Worm (Caenorhabditis elegans): Measurements from ENCODE around the gene Y102A11A.2.

DNA sequence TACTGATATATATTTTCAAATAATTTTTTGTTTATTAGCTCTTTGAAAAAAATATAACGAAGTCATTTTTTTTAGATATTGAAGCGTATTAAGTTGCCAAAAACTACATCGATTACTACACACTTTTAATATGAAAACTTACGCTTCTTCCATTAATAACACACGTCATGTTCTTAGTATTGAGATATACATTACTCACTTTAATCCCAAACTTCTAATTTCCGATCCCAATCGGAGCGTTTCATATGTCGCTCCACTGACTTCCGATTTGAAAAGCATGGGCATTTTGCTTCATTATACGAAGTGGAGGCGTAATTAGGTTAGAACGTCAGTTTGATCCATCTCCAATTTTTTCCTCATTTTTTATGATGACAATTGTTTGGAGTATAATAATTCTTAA lies 52.4 kb downstream of the Y102A11A.2 start:
- no peak for TF ChIP-seq pha-4 (tag; optimal IDR thresholded peaks at IDR 0.05)
- TF ChIP-seq unc-42 (tag; optimal IDR thresholded peaks at IDR 0.05) = no peak
- no peak for TF ChIP-seq hlh-15 (tag; optimal IDR thresholded peaks at IDR 0.05)
- TF ChIP-seq fkh-6 (tag; optimal IDR thresholded peaks at IDR 0.05) = no peak
- no peak for TF ChIP-seq nhr-11 (tag; optimal IDR thresholded peaks at IDR 0.05)
- TF ChIP-seq ttx-3 (tag; optimal IDR thresholded peaks at IDR 0.05) = no peak
- TF ChIP-seq K09A11.1 (tag; optimal IDR thresholded peaks at IDR 0.05; ENCODE audit: insufficient read depth) = no peak
- TF ChIP-seq ama-1 (optimal IDR thresholded peaks at IDR 0.05) = no peak
- no peak for TF ChIP-seq elt-2 (tag; optimal IDR thresholded peaks at IDR 0.05)
- TF ChIP-seq ets-4 (tag; optimal IDR thresholded peaks at IDR 0.05) = no peak
- no peak for TF ChIP-seq ceh-48 (tag; optimal IDR thresholded peaks at IDR 0.05)
- TF ChIP-seq ceh-24 (tag; optimal IDR thresholded peaks at IDR 0.05) = no peak
- no peak for TF ChIP-seq dmd-4 (tag; optimal IDR thresholded peaks at IDR 0.05; ENCODE audit: borderline replicate concordance)

Measured in whole organism, late embryonic.